Fruit fly (Drosophila melanogaster) whole organism, embryonic: Measurements from ENCODE around the gene CG10907.

ENCODE experiments used
- CG13624 ChIP-seq: fragments of 200-800 bp; sonication (Bioruptor generic); optimal IDR thresholded peaks from 2 replicates; lab custom pipeline; 2016; ENCODE audit warnings: missing biosample characterization, missing genetic modification characterization
- usp ChIP-seq: fragments of >200 bp; optimal IDR thresholded peaks from 2 replicates; lab custom pipeline; 2017; ENCODE audit warnings: missing biosample characterization, missing genetic modification characterization

DNA sequence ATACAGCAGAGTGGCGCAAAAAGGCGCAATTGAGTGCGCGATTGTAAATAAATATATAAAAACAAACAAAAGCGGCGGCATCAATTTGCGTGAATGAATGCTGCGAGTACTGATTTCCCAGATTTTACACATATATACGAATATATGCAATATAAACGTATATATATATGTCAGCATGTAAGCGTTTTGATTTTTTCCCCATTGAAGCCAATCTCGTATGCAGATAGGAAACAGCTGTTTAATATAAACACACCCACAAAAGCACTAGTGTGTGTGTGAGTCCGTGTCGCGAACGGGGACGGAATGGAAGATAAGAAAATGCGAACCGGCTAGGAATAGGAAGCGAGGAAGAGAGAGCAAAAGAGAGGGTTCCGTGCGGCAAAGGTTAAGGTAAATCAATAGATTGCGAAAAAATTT lies 4.4 kb upstream of the CG10907 start:
- TF ChIP-seq CG13624 (GFP tag; lab: Kevin White, UChicago) (no peak), usp (GFP tag; lab: Kevin White, UChicago) (no peak)
